Fruit fly (Drosophila melanogaster) whole organism, embryonic: Measurements from ENCODE around the gene Targ1.

Source experiments
- Bteb2 ChIP-seq: fragments of 200-800 bp; sonication (Bioruptor generic); optimal IDR thresholded peaks from 2 replicates; lab custom pipeline; 2016; ENCODE audit warnings: missing biosample characterization, missing genetic modification characterization
- CG16813 ChIP-seq: fragments of 200-800 bp; sonication (Bioruptor generic); IDR thresholded peaks from 3 replicates; pipeline ENCODE4 v1.3.6; 2022; ENCODE audit warnings: missing biosample characterization, missing genetic modification characterization; ENCODE audit not compliant: partially characterized antibody
- CG2129 ChIP-seq: fragments of 200-800 bp; sonication (Bioruptor generic); IDR thresholded peaks from 2 replicates; pipeline ENCODE4 v1.3.6; 2022; ENCODE audit warnings: missing biosample characterization, missing genetic modification characterization; ENCODE audit not compliant: partially characterized antibody
- CG34422 ChIP-seq: fragments of 200-800 bp; sonication (Bioruptor generic); IDR thresholded peaks from 3 replicates; pipeline ENCODE4 v1.3.6; 2022; ENCODE audit warnings: missing biosample characterization, missing genetic modification characterization
- Dip3 ChIP-seq: fragments of 200-800 bp; sonication (Bioruptor generic); optimal IDR thresholded peaks from 3 replicates; lab custom pipeline; 2016; ENCODE audit warnings: missing biosample characterization, missing genetic modification characterization
- Hey ChIP-seq: fragments of 200-800 bp; sonication (Bioruptor generic); optimal IDR thresholded peaks from 3 replicates; lab custom pipeline; 2018; ENCODE audit warnings: missing biosample characterization, mild to moderate bottlenecking, missing genetic modification characterization
- danr ChIP-seq: fragments of 200-800 bp; sonication (Bioruptor generic); IDR thresholded peaks from 2 replicates; pipeline ENCODE4 v1.3.6; 2022; ENCODE audit warnings: missing biosample characterization, missing genetic modification characterization
- gt ChIP-seq: fragments of 200-800 bp; sonication (Bioruptor generic); IDR thresholded peaks from 2 replicates; pipeline ENCODE4 v1.3.6; 2022; ENCODE audit warnings: missing biosample characterization, missing genetic modification characterization
- mirr ChIP-seq: fragments of 200-800 bp; sonication (Bioruptor generic); optimal IDR thresholded peaks from 3 replicates; lab custom pipeline; 2018; ENCODE audit warnings: missing biosample characterization, mild to moderate bottlenecking, missing genetic modification characterization
- run ChIP-seq: fragments of 200-800 bp; sonication (Bioruptor generic); optimal IDR thresholded peaks from 3 replicates; lab custom pipeline; 2018; ENCODE audit warnings: missing biosample characterization, mild to moderate bottlenecking, missing genetic modification characterization
- ttk ChIP-seq: fragments of 200-800 bp; sonication (Bioruptor generic); IDR thresholded peaks from 2 replicates; pipeline ENCODE4 v2.1.2; 2022; ENCODE audit warnings: missing biosample characterization, missing genetic modification characterization

- TF ChIP-seq CG2129 (GFP tag; lab: Robert Waterston, UW) (no peak), mirr (GFP tag; lab: Kevin White, UChicago) (no peak), Dip3 (no peak), CG34422 (no peak), ttk (no peak), CG16813 (no peak), Bteb2 (GFP tag; lab: Kevin White, UChicago) (no peak), Hey (tag; lab: Kevin White, UChicago) (no peak), danr (GFP tag; lab: Robert Waterston, UW) (no peak), gt (GFP tag; lab: Robert Waterston, UW) (no peak), run (no peak)
These were observed 23.6 kb upstream of the Targ1 start, which contains the start of gene Eip78C for dm6 chr3L:21226309-21226708.
